Worm (Caenorhabditis elegans) whole organism, mixed stage, embryonic: ENCODE results near the gene ets-9.

Experiments
- elt-1 ChIP-seq: sonication (generic microtip); optimal IDR thresholded peaks from 2 replicates; lab custom pipeline; 2017; ENCODE audit warnings: missing genetic modification characterization, mild to moderate bottlenecking, missing compliant biosample characterization, antibody characterized with exemption, moderate library complexity, borderline replicate concordance; ENCODE audit not compliant: insufficient read depth
- snpc-4 ChIP-seq: fragments of 150-350 bp; optimal IDR thresholded peaks from 2 replicates; lab custom pipeline; 2014; ENCODE audit warnings: missing biosample characterization, missing genetic modification characterization
- unc-62 ChIP-seq: fragments of 150-350 bp; optimal IDR thresholded peaks from 2 replicates; lab custom pipeline; 2014; ENCODE audit warnings: missing biosample characterization, missing genetic modification reagents, missing genetic modification characterization

DNA sequence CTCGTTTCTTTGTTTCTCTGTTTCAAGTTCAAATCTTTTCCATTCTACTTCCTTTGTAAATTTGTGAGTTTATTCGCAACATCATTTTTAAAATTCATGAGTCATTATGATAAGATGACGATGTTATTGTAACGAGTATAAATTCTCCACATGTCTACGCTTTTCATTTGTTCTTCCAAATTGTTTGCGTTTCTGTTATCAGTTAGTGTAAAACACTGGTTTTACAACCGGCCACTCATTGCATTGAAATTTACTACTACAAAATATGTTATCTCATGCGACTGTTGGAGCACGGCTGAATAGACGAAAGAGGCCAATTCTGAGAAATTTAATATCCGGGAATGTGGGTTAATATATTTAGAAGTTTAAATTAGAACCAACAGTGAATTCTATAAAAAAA, 2.9 kb downstream of the ets-9 start, which contains the start of gene C52B9.19:
- no peak for TF ChIP-seq elt-1
- TF ChIP-seq snpc-4 (tag; lab: Kevin White, UChicago) = no peak
- TF ChIP-seq unc-62 (GFP tag; lab: Kevin White, UChicago) = no peak
